Worm (Caenorhabditis elegans) whole organism, mixed stage, embryonic: Measurements from ENCODE around the gene C45G9.2.

Experiments
- blmp-1 ChIP-seq: fragments of 150-350 bp; optimal IDR thresholded peaks from 2 replicates; lab custom pipeline; 2014; ENCODE audit warnings: missing biosample characterization, missing genetic modification characterization
- ceh-43 ChIP-seq: fragments of 200-800 bp; sonication (Bioruptor generic); optimal IDR thresholded peaks from 2 replicates; lab custom pipeline; 2018; ENCODE audit warnings: mild to moderate bottlenecking, missing genetic modification characterization, moderate library complexity, missing compliant biosample characterization
- ces-1 ChIP-seq: fragments of 150-350 bp; optimal IDR thresholded peaks from 2 replicates; lab custom pipeline; 2014; ENCODE audit warnings: missing biosample characterization, missing genetic modification reagents, missing genetic modification characterization
- elt-1 ChIP-seq: sonication (generic microtip); optimal IDR thresholded peaks from 2 replicates; lab custom pipeline; 2017; ENCODE audit warnings: missing genetic modification characterization, mild to moderate bottlenecking, missing compliant biosample characterization, antibody characterized with exemption, moderate library complexity, borderline replicate concordance; ENCODE audit not compliant: insufficient read depth
- mab-5 ChIP-seq: fragments of 150-350 bp; optimal IDR thresholded peaks from 2 replicates; lab custom pipeline; 2014; ENCODE audit warnings: missing biosample characterization, missing genetic modification characterization
- nhr-237 ChIP-seq: fragments of 150-350 bp; optimal IDR thresholded peaks from 2 replicates; lab custom pipeline; 2014; ENCODE audit warnings: missing biosample characterization, missing genetic modification characterization
- nhr-28 ChIP-seq: fragments of 150-350 bp; optimal IDR thresholded peaks from 2 replicates; lab custom pipeline; 2014; ENCODE audit warnings: missing biosample characterization, missing genetic modification characterization
- nhr-76 ChIP-seq: sonication (generic microtip); optimal IDR thresholded peaks from 2 replicates; lab custom pipeline; 2017; ENCODE audit warnings: missing biosample characterization, missing genetic modification characterization
- pha-4 ChIP-seq: fragments of 150-350 bp; optimal IDR thresholded peaks from 2 replicates; lab custom pipeline; 2018; ENCODE audit warnings: missing biosample characterization, missing genetic modification reagents, missing genetic modification characterization
- snpc-4 ChIP-seq: fragments of 150-350 bp; optimal IDR thresholded peaks from 2 replicates; lab custom pipeline; 2014; ENCODE audit warnings: missing biosample characterization, missing genetic modification characterization
- tbx-8 ChIP-seq: fragments of 200-800 bp; sonication (Bioruptor generic); optimal IDR thresholded peaks from 2 replicates; lab custom pipeline; 2018; ENCODE audit warnings: mild to moderate bottlenecking, missing genetic modification characterization, moderate library complexity, missing compliant biosample characterization
- unc-120 ChIP-seq: sonication (generic microtip); optimal IDR thresholded peaks from 2 replicates; lab custom pipeline; 2017; ENCODE audit warnings: missing genetic modification characterization, missing compliant biosample characterization; ENCODE audit not compliant: poor library complexity, severe bottlenecking
- unc-62 ChIP-seq: fragments of 150-350 bp; optimal IDR thresholded peaks from 2 replicates; lab custom pipeline; 2014; ENCODE audit warnings: missing biosample characterization, missing genetic modification reagents, missing genetic modification characterization

- no peak for TF ChIP-seq elt-1 (tag; lab: Kevin White, UChicago)
- no peak for TF ChIP-seq unc-62 (GFP tag; lab: Kevin White, UChicago)
- no peak for TF ChIP-seq pha-4 (tag; lab: Kevin White, UChicago)
- no peak for TF ChIP-seq nhr-28
- TF ChIP-seq nhr-237 (tag; lab: Kevin White, UChicago): no peak
- no peak for TF ChIP-seq ceh-43 (GFP tag; lab: Kevin White, UChicago)
- no peak for TF ChIP-seq blmp-1
- no peak for TF ChIP-seq tbx-8 (GFP tag; lab: Kevin White, UChicago)
- no peak for TF ChIP-seq nhr-76 (tag; lab: Kevin White, UChicago)
- no peak for TF ChIP-seq snpc-4 (tag; lab: Kevin White, UChicago)
- TF ChIP-seq ces-1 (GFP tag; lab: Kevin White, UChicago): no peak
- no peak for TF ChIP-seq unc-120 (tag; lab: Kevin White, UChicago)
- TF ChIP-seq mab-5 (tag; lab: Kevin White, UChicago): no peak
Measured at ce11 chrIII:5099500-5099899, 30.6 kb downstream of the C45G9.2 start.
